Fruit fly (Drosophila melanogaster): ENCODE results near the gene CG8814.

DNA sequence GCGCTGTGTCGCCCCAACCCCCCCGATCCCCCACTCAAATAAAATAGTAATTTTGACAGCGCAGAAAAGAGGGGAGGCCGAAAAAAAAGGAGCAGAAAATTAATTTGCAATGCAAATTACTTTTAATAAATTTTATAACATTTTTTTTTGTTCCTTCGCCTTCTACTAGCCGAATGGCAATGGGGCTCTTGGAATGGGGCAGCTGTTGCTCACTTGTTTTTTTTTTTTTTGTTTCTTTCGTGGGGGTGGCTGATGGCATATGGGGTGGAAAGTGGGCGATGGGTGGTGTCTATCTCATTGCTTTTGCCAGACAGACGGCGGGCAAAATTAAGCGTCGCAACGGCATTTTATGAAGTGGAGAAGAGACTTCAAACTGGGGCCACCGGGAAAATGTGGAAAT is 46.0 kb downstream of the CG8814 start:
- TF ChIP-seq Pif1A (GFP tag; optimal IDR thresholded peaks at IDR 0.05) (no peak), Pif1B (GFP tag; optimal IDR thresholded peaks at IDR 0.05) (no peak), fd96Ca (GFP tag; IDR thresholded peaks at IDR 0.05) (no peak)
